Worm (Caenorhabditis elegans): ENCODE measurements around the gene sbt-1.
A peak's percentile ranks its signal among the peaks of the same experiment; 100 is the strongest.

Gene sbt-1

DNA sequence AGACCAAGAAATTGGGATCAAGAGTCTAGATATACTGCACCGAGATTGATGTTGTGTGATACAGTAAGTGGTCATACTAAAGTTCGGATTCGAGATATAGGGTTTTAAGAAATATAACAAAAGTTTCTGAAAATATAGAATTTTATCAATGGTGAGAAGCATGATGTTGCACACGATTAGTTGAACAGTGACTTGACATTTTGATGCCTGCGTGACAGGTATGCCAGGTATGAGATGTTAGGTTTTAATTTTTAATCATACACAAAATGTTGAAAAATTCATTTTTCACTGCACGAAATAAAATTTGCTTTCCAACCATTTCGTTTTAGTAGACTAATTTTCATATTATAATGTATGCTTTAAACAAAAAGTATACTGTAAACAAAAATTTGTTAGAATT is 1.7 kb upstream of the sbt-1 start:
- no peak for TF ChIP-seq ztf-7 (tag; optimal IDR thresholded peaks at IDR 0.05)
- no peak for TF ChIP-seq fkh-10 (GFP tag; optimal IDR thresholded peaks at IDR 0.05)
- TF ChIP-seq rbr-2 (tag; optimal IDR thresholded peaks at IDR 0.05) = no peak
- TF ChIP-seq sdz-12 (GFP tag; optimal IDR thresholded peaks at IDR 0.05) = no peak
- no peak for TF ChIP-seq gei-8 (GFP tag; optimal IDR thresholded peaks at IDR 0.05)
- peak; percentile 56; the same call in 1 of the 2 replicates for TF ChIP-seq dmd-6 (GFP tag; IDR thresholded peaks at IDR 0.05)

ce11 chrV:20829511-20829910 is 830 bp upstream of the sbt-1 start, which contains the start of gene num-1:
Gene num-1 (plus strand): TSS chrV:20829811.
- no peak for TF ChIP-seq cey-2 (tag; optimal IDR thresholded peaks at IDR 0.05; ENCODE audit: borderline replicate concordance, insufficient read depth)
- no peak for TF ChIP-seq fkh-10 (GFP tag; optimal IDR thresholded peaks at IDR 0.05)
- TF ChIP-seq aly-2 (tag; optimal IDR thresholded peaks at IDR 0.05) = no peak
- no peak for TF ChIP-seq nhr-48 (tag; optimal IDR thresholded peaks at IDR 0.05)
- no peak for TF ChIP-seq unc-130 (GFP tag; optimal IDR thresholded peaks at IDR 0.05)

ce11 chrV:20826618-20827017 is 2.1 kb downstream of the sbt-1 start:
- TF ChIP-seq rbr-2 (tag; optimal IDR thresholded peaks at IDR 0.05) (no peak), set-16 (GFP tag; IDR thresholded peaks at IDR 0.05) (no peak), mxl-3 (GFP tag; optimal IDR thresholded peaks at IDR 0.05) (no peak), lin-29 (GFP tag; IDR thresholded peaks at IDR 0.05) (no peak), F26F4.8 (GFP tag; conservative IDR thresholded peaks at IDR 0.05) (no peak), ceh-28 (tag; optimal IDR thresholded peaks at IDR 0.05) (no peak), lir-3 (tag; optimal IDR thresholded peaks at IDR 0.05) (no peak), Y105C5A.15 (GFP tag; IDR thresholded peaks at IDR 0.05) (no peak), nhr-6 (tag; optimal IDR thresholded peaks at IDR 0.05) (no peak), pha-4 (GFP tag; IDR thresholded peaks at IDR 0.05) (no peak), pha-4 (tag; optimal IDR thresholded peaks at IDR 0.05) (no peak), spr-3 (GFP tag; optimal IDR thresholded peaks at IDR 0.05) (no peak), unc-62 (GFP tag; optimal IDR thresholded peaks at IDR 0.05 in 1 of 2) (peak in 1 of 2 experiments; percentile 81), unc-62 (tag; optimal IDR thresholded peaks at IDR 0.05) (no peak), ces-1 (GFP tag; optimal IDR thresholded peaks at IDR 0.05) (no peak), sdz-12 (GFP tag; optimal IDR thresholded peaks at IDR 0.05) (no peak), pqm-1 (tag; optimal IDR thresholded peaks at IDR 0.05) (no peak), aha-1 (tag) (peak; percentile 73), Y5F2A.4 (GFP tag; optimal IDR thresholded peaks at IDR 0.05) (no peak), nhr-237 (tag; optimal IDR thresholded peaks at IDR 0.05) (no peak)

ce11 chrV:20824962-20825609 is 3.6 kb downstream of the sbt-1 start, which contains the start of the genes gcy-22 and grl-14:
Gene gcy-22 (minus strand): TSS chrV:20825062.
Gene grl-14 (plus strand): TSS chrV:20825559.
- no peak for TF ChIP-seq ztf-7 (tag; optimal IDR thresholded peaks at IDR 0.05)
- TF ChIP-seq lin-13 (GFP tag; optimal IDR thresholded peaks at IDR 0.05) = no peak
- TF ChIP-seq spr-3 (GFP tag; optimal IDR thresholded peaks at IDR 0.05) = no peak
- TF ChIP-seq nhr-102 (tag; optimal IDR thresholded peaks at IDR 0.05) = no peak
- TF ChIP-seq unc-39 (tag; optimal IDR thresholded peaks at IDR 0.05) = no peak
- no peak for TF ChIP-seq mxl-2 (GFP tag; conservative IDR thresholded peaks at IDR 0.05)
- no peak for TF ChIP-seq nhr-25 (tag; optimal IDR thresholded peaks at IDR 0.05; ENCODE audit: borderline replicate concordance, insufficient read depth)
- no peak for TF ChIP-seq lin-29 (GFP tag; IDR thresholded peaks at IDR 0.05)
- TF ChIP-seq ctbp-1 (GFP tag; IDR thresholded peaks at IDR 0.05) = no peak
- no peak for TF ChIP-seq ceh-28 (tag; optimal IDR thresholded peaks at IDR 0.05)

DNA sequence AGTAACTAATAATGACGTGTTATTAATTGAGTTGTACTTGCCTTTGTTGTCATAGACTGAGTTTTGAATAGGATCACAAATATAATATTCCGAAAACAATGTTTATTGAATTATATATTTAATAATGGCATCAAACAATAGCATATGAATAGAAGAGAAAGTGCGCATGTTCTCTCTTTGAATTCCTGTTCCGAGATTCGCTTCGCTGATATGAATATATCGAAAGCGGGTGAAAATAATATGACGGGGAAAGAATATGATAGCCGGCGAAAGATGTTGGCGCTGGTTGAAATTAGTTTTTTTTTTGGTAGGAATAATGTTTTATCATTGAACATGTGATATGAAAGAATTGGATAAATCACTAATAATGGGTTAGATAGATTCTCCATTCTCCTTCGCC is 8.6 kb downstream of the sbt-1 start, which contains the start of gene T03D8.6:
Gene T03D8.6, minus strand, starts transcription at position 298 of the 400 bp plus-strand sequence.
- no peak for TF ChIP-seq mes-2 (tag; optimal IDR thresholded peaks at IDR 0.05; ENCODE audit: poor library complexity, severe bottlenecking)
- TF ChIP-seq nhr-25 (tag; optimal IDR thresholded peaks at IDR 0.05; ENCODE audit: borderline replicate concordance, insufficient read depth) = no peak
- no peak for TF ChIP-seq zag-1 (tag; optimal IDR thresholded peaks at IDR 0.05)
- no peak for TF ChIP-seq nhr-11 (tag; optimal IDR thresholded peaks at IDR 0.05)
- no peak for TF ChIP-seq lin-13 (GFP tag; optimal IDR thresholded peaks at IDR 0.05)
- TF ChIP-seq nhr-28 (tag; optimal IDR thresholded peaks at IDR 0.05) = peak; percentile 17
